Worm (Caenorhabditis elegans) whole organism, mixed stage, embryonic: ENCODE data around the gene Y54F10BM.9.

Experiments used
- M03D4.4 ChIP-seq: sonication (generic microtip); optimal IDR thresholded peaks from 2 replicates; lab custom pipeline; 2017; ENCODE audit warnings: mild to moderate bottlenecking, missing genetic modification characterization, missing compliant biosample characterization
- blmp-1 ChIP-seq: fragments of 150-350 bp; optimal IDR thresholded peaks from 2 replicates; lab custom pipeline; 2014; ENCODE audit warnings: missing biosample characterization, missing genetic modification characterization
- ceh-43 ChIP-seq: fragments of 200-800 bp; sonication (Bioruptor generic); optimal IDR thresholded peaks from 2 replicates; lab custom pipeline; 2018; ENCODE audit warnings: mild to moderate bottlenecking, missing genetic modification characterization, moderate library complexity, missing compliant biosample characterization
- ces-1 ChIP-seq: fragments of 150-350 bp; optimal IDR thresholded peaks from 2 replicates; lab custom pipeline; 2014; ENCODE audit warnings: missing biosample characterization, missing genetic modification reagents, missing genetic modification characterization
- elt-1 ChIP-seq: sonication (generic microtip); optimal IDR thresholded peaks from 2 replicates; lab custom pipeline; 2017; ENCODE audit warnings: missing genetic modification characterization, mild to moderate bottlenecking, missing compliant biosample characterization, antibody characterized with exemption, moderate library complexity, borderline replicate concordance; ENCODE audit not compliant: insufficient read depth
- flh-1 ChIP-seq: fragments of 200-800 bp; sonication (Bioruptor generic); optimal IDR thresholded peaks from 2 replicates; lab custom pipeline; 2018; ENCODE audit warnings: mild to moderate bottlenecking, missing genetic modification characterization, moderate library complexity, missing compliant biosample characterization
- ham-2 ChIP-seq: fragments of 200-800 bp; sonication (Bioruptor generic); optimal IDR thresholded peaks from 2 replicates; lab custom pipeline; 2018; ENCODE audit warnings: mild to moderate bottlenecking, missing genetic modification characterization, missing compliant biosample characterization
- lin-13 ChIP-seq: fragments of 150-350 bp; optimal IDR thresholded peaks from 2 replicates; lab custom pipeline; 2014; ENCODE audit warnings: missing biosample characterization, missing genetic modification characterization
- lin-32 ChIP-seq: fragments of 200-800 bp; sonication (Bioruptor generic); optimal IDR thresholded peaks from 2 replicates; lab custom pipeline; 2018; ENCODE audit warnings: mild to moderate bottlenecking, missing genetic modification characterization, missing compliant biosample characterization
- lsy-2 ChIP-seq: fragments of 150-350 bp; optimal IDR thresholded peaks from 2 replicates; lab custom pipeline; 2014; ENCODE audit warnings: missing biosample characterization, missing genetic modification characterization
- mab-5 ChIP-seq: fragments of 150-350 bp; optimal IDR thresholded peaks from 2 replicates; lab custom pipeline; 2014; ENCODE audit warnings: missing biosample characterization, missing genetic modification characterization
- mep-1 ChIP-seq: fragments of 150-350 bp; optimal IDR thresholded peaks from 2 replicates; lab custom pipeline; 2017; ENCODE audit warnings: missing biosample characterization, missing genetic modification reagents, missing genetic modification characterization, inconsistent platforms
- nhr-12 ChIP-seq: fragments of 150-350 bp; optimal IDR thresholded peaks from 2 replicates; lab custom pipeline; 2014; ENCODE audit warnings: missing biosample characterization, missing genetic modification characterization
- nhr-2 ChIP-seq: fragments of 150-350 bp; optimal IDR thresholded peaks from 2 replicates; lab custom pipeline; 2014; ENCODE audit warnings: missing biosample characterization, missing genetic modification characterization
- nhr-237 ChIP-seq: fragments of 150-350 bp; optimal IDR thresholded peaks from 2 replicates; lab custom pipeline; 2014; ENCODE audit warnings: missing biosample characterization, missing genetic modification characterization
- nhr-28 ChIP-seq: fragments of 150-350 bp; optimal IDR thresholded peaks from 2 replicates; lab custom pipeline; 2014; ENCODE audit warnings: missing biosample characterization, missing genetic modification characterization
- nhr-76 ChIP-seq: sonication (generic microtip); optimal IDR thresholded peaks from 2 replicates; lab custom pipeline; 2017; ENCODE audit warnings: missing biosample characterization, missing genetic modification characterization
- pha-4 ChIP-seq: fragments of 150-350 bp; optimal IDR thresholded peaks from 2 replicates; lab custom pipeline; 2018; ENCODE audit warnings: missing biosample characterization, missing genetic modification reagents, missing genetic modification characterization
- snpc-4 ChIP-seq: fragments of 150-350 bp; optimal IDR thresholded peaks from 2 replicates; lab custom pipeline; 2014; ENCODE audit warnings: missing biosample characterization, missing genetic modification characterization
- sptf-1 ChIP-seq: sonication (generic microtip); optimal IDR thresholded peaks from 2 replicates; lab custom pipeline; 2017; ENCODE audit warnings: mild to moderate bottlenecking, missing genetic modification characterization, moderate library complexity, missing compliant biosample characterization
- tbx-8 ChIP-seq: fragments of 200-800 bp; sonication (Bioruptor generic); optimal IDR thresholded peaks from 2 replicates; lab custom pipeline; 2018; ENCODE audit warnings: mild to moderate bottlenecking, missing genetic modification characterization, moderate library complexity, missing compliant biosample characterization
- unc-120 ChIP-seq: sonication (generic microtip); optimal IDR thresholded peaks from 2 replicates; lab custom pipeline; 2017; ENCODE audit warnings: missing genetic modification characterization, missing compliant biosample characterization; ENCODE audit not compliant: poor library complexity, severe bottlenecking
- unc-62 ChIP-seq: fragments of 150-350 bp; optimal IDR thresholded peaks from 2 replicates; lab custom pipeline; 2014; ENCODE audit warnings: missing biosample characterization, missing genetic modification reagents, missing genetic modification characterization
- zip-8 ChIP-seq: fragments of 150-350 bp; optimal IDR thresholded peaks from 2 replicates; lab custom pipeline; 2014; ENCODE audit warnings: missing biosample characterization, missing genetic modification characterization

The Y54F10BM.9 gene

ce11 chrIII:2314678-2315077, 10.0 kb upstream of the Y54F10BM.9 start:
- TF ChIP-seq lsy-2 (tag; lab: Kevin White, UChicago): no peak
- TF ChIP-seq ham-2 (GFP tag; lab: Kevin White, UChicago): no peak
- no peak for TF ChIP-seq nhr-2 (tag; lab: Kevin White, UChicago)
- TF ChIP-seq unc-62: no peak
- TF ChIP-seq unc-120 (tag; lab: Kevin White, UChicago): no peak
- TF ChIP-seq mep-1 (tag; lab: Kevin White, UChicago): no peak
- TF ChIP-seq tbx-8 (GFP tag; lab: Kevin White, UChicago): no peak
- no peak for TF ChIP-seq lin-13
- TF ChIP-seq nhr-12 (tag; lab: Kevin White, UChicago): no peak
- TF ChIP-seq sptf-1 (tag; lab: Kevin White, UChicago): no peak
- no peak for TF ChIP-seq snpc-4
- no peak for TF ChIP-seq mab-5
- no peak for TF ChIP-seq nhr-28 (tag; lab: Kevin White, UChicago)
- no peak for TF ChIP-seq elt-1 (tag; lab: Kevin White, UChicago)

DNA sequence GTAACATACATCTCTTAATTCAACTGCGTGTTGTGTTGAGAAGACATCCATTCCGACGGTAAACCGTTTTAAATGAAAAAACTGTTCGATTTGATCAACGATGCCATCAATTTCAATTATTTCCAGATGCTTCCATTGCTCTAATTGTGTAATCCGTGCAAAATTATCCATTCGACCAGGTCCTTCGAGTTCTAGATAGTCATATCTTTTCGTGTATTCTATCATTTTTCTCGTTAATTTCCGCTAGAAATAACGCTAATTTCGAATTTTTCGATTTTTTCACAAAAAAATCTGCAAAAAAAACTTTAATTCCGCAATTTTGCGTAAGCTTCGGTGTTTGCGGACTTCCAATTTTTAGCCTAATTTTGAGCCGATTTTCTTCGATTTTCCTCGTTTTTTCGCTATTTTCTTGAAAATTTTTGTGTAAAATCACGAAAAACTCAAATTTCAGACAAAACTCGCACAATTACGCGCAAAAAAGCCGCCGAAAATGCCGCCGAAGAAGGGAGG, 9.3 kb upstream of the Y54F10BM.9 start, which contains the start of the genes fbxa-66 and iffb-1:
TSS of gene fbxa-66 (minus strand) at position 51 of the 510 bp plus-strand sequence.
TSS of gene iffb-1 (plus strand) at position 452 of the 510 bp plus-strand sequence.
- TF ChIP-seq flh-1 (GFP tag; lab: Kevin White, UChicago) (no peak), zip-8 (tag; lab: Kevin White, UChicago) (no peak), ces-1 (peak; percentile 44), M03D4.4 (tag; lab: Kevin White, UChicago) (no peak), elt-1 (tag; lab: Kevin White, UChicago) (no peak)

ce11 chrIII:2310996-2311395, 6.3 kb upstream of the Y54F10BM.9 start:
- no peak for TF ChIP-seq tbx-8 (GFP tag; lab: Kevin White, UChicago)

DNA sequence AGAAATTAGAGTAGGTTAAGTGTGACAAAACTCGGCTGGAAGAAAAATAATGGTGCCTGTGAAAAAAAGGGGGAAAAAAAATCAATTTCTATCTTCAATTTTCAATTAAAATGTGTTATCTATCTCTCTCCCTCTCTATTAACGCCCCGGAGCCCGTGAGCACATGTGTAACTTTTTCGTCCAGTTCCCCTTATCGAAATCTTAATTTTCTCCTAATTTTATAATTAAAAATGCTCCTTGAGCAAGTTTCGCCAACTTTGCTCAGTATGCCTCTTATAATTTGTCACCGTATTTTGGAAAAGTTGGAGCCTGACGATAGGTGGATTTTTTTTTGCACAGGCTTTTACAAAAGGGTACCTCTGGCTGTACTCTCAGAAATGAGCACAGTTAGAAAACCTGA, 3.3 kb upstream of the Y54F10BM.9 start, which contains the start of the genes fbxa-1 and Y54F10BM.20:
TSS of gene fbxa-1 (minus strand) at position 101 of the 400 bp plus-strand sequence.
TSS of gene Y54F10BM.20 (plus strand) at position 231 of the 400 bp plus-strand sequence.
- TF ChIP-seq flh-1 (GFP tag; lab: Kevin White, UChicago): no peak

DNA sequence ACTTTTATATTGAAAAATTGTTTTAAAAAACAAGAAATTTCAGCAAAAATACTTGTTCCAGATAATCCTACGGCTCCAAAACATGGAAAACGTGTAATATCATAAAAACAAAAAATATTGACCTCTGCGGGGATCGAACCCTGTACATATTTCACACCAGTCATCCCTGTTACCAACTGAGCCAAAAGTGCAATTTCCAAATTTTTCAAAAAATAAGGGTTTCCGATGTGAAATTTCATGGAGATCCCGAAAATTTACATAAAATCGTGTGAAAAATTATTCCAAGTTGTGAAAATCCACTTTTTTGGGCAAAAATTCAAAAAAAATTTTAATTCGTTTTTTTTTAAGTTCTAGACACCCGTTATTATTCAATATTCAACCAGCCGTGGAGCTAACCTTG, 578 bp downstream of the Y54F10BM.9 start:
- TF ChIP-seq lin-32 (GFP tag; lab: Kevin White, UChicago) (no peak), mep-1 (tag; lab: Kevin White, UChicago) (no peak), nhr-12 (tag; lab: Kevin White, UChicago) (no peak), nhr-237 (no peak), nhr-2 (tag; lab: Kevin White, UChicago) (no peak), ham-2 (GFP tag; lab: Kevin White, UChicago) (no peak), flh-1 (GFP tag; lab: Kevin White, UChicago) (no peak)

DNA sequence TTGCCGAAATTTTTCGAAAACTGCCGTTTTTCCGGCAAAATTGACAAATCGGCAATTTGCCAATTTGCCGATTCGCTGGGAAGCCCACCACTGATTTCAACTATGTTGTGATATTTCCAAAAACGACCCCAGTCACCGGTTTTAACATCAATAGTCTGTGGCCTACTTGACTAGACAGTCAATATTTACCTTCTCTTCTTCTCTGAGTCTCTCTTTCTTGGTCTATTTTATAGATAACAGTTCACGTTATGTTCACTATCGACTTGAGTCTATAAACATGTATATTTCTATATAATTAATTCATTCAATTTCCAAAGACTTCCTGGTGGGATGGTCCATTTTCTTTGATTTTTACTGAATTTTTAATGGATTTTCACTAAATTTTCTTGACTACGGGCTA, 10.0 kb downstream of the Y54F10BM.9 start:
- TF ChIP-seq ces-1: no peak
- TF ChIP-seq lin-13: no peak
- TF ChIP-seq pha-4: peak; percentile 68

DNA sequence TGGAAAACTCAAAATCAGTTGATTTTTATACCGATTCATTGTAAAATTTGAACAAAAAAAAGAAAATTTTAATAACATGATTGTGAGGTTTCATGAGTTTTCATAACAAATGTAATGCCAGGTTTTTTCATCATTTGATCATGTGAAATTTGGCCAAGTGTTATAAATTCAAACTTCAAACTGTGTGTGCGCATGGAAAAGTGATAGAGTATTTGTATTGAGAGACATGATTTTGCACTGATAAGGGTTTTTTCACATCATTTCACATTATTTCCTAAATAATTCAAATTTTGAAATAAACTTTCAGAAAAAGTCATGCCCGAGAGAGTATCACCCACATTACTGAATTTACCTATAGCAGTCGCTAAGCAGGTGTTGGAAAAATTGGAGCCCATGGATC, 13.6 kb downstream of the Y54F10BM.9 start, which contains the start of gene fbxa-219:
TSS of gene fbxa-219 (plus strand) at position 277 of the 400 bp plus-strand sequence.
- no peak for TF ChIP-seq pha-4
- no peak for TF ChIP-seq nhr-28 (tag; lab: Kevin White, UChicago)
- no peak for TF ChIP-seq elt-1 (tag; lab: Kevin White, UChicago)
- TF ChIP-seq zip-8 (tag; lab: Kevin White, UChicago): no peak
- TF ChIP-seq lsy-2 (tag; lab: Kevin White, UChicago): no peak
- TF ChIP-seq nhr-76 (tag; lab: Kevin White, UChicago): no peak

ce11 chrIII:2288261-2288660, 16.5 kb downstream of the Y54F10BM.9 start:
- TF ChIP-seq blmp-1 (tag; lab: Kevin White, UChicago) (no peak), ceh-43 (GFP tag; lab: Kevin White, UChicago) (no peak), sptf-1 (tag; lab: Kevin White, UChicago) (no peak), snpc-4 (no peak), nhr-2 (tag; lab: Kevin White, UChicago) (no peak), pha-4 (no peak), ces-1 (no peak), lin-32 (GFP tag; lab: Kevin White, UChicago) (no peak)
